Fruit fly (Drosophila melanogaster): ENCODE measurements around the gene CG6324.

The CG6324 gene

dm6 chrX:15499996-15500904 lies 24.4 kb downstream of the CG6324 start:
- TF ChIP-seq vri (GFP tag; optimal IDR thresholded peaks at IDR 0.05) (peak; percentile 77), Eip78C (GFP tag) (no peak), Sox14 (GFP tag; optimal IDR thresholded peaks at IDR 0.05) (no peak), Blimp-1 (GFP tag; optimal IDR thresholded peaks at IDR 0.05) (no peak), Eip93F (GFP tag; optimal IDR thresholded peaks at IDR 0.05) (peak; percentile 41), CG11294 (GFP tag; IDR thresholded peaks at IDR 0.05) (no peak), CG1621 (tag; optimal IDR thresholded peaks at IDR 0.05) (no peak), svp (GFP tag) (peak; percentile 90), CG34406 (GFP tag; optimal IDR thresholded peaks at IDR 0.05) (no peak), Hr39 (GFP tag; optimal IDR thresholded peaks at IDR 0.05) (no peak)

- TF ChIP-seq vri (GFP tag; optimal IDR thresholded peaks at IDR 0.05): peak; percentile 49
- TF ChIP-seq CG11294 (GFP tag; IDR thresholded peaks at IDR 0.05): no peak
- TF ChIP-seq Hr4 (GFP tag; optimal IDR thresholded peaks at IDR 0.05): no peak
- no peak for TF ChIP-seq CG6276 (GFP tag; optimal IDR thresholded peaks at IDR 0.05)
- TF ChIP-seq fkh (GFP tag; optimal IDR thresholded peaks at IDR 0.05): peak; percentile 49
- peak; percentile 76 for TF ChIP-seq svp (GFP tag)
- TF ChIP-seq CG10631 (GFP tag; optimal IDR thresholded peaks at IDR 0.05): no peak
- TF ChIP-seq spab (GFP tag; optimal IDR thresholded peaks at IDR 0.05): no peak
- TF ChIP-seq salr (GFP tag; optimal IDR thresholded peaks at IDR 0.05): no peak
- TF ChIP-seq esn (GFP tag; optimal IDR thresholded peaks at IDR 0.05): no peak
- no peak for TF ChIP-seq cyc (GFP tag; optimal IDR thresholded peaks at IDR 0.05)
- TF ChIP-seq Sox14 (GFP tag; optimal IDR thresholded peaks at IDR 0.05): no peak
- TF ChIP-seq eg (GFP tag; IDR thresholded peaks at IDR 0.05): no peak
- no peak for TF ChIP-seq Ets96B (tag; optimal IDR thresholded peaks at IDR 0.05)
- no peak for TF ChIP-seq topi (GFP tag; optimal IDR thresholded peaks at IDR 0.05)
- TF ChIP-seq net (GFP tag; optimal IDR thresholded peaks at IDR 0.05): no peak
- TF ChIP-seq CG3919 (GFP tag; optimal IDR thresholded peaks at IDR 0.05): no peak
- TF ChIP-seq CG34406 (GFP tag; optimal IDR thresholded peaks at IDR 0.05): no peak
- TF ChIP-seq Sox102F (GFP tag; optimal IDR thresholded peaks at IDR 0.05): no peak
- no peak for TF ChIP-seq CG8119 (GFP tag; IDR thresholded peaks at IDR 0.05)
Observed at dm6 chrX:15501706-15502267, 25.9 kb downstream of the CG6324 start.

dm6 chrX:15502864-15503263 lies 27.0 kb downstream of the CG6324 start:
- no peak for TF ChIP-seq CG8632 (GFP tag; optimal IDR thresholded peaks at IDR 0.05)
- peak; percentile 63 for TF ChIP-seq svp (GFP tag)

dm6 chrX:15511399-15511798 lies 35.5 kb downstream of the CG6324 start:
- TF ChIP-seq Hr38 (GFP tag; optimal IDR thresholded peaks at IDR 0.05): no peak
- TF ChIP-seq Sox14 (GFP tag; optimal IDR thresholded peaks at IDR 0.05): peak; percentile 11
- TF ChIP-seq Smox (GFP tag; optimal IDR thresholded peaks at IDR 0.05): peak; percentile 55
- peak; percentile 32 for TF ChIP-seq Sox102F (GFP tag; optimal IDR thresholded peaks at IDR 0.05)
- no peak for TF ChIP-seq CG11762 (GFP tag; optimal IDR thresholded peaks at IDR 0.05; ENCODE audit: insufficient read depth)
- TF ChIP-seq CG6163 (GFP tag; IDR thresholded peaks at IDR 0.05): no peak
- no peak for TF ChIP-seq Lpt (GFP tag; optimal IDR thresholded peaks at IDR 0.05)
- no peak for TF ChIP-seq CG6854 (GFP tag; optimal IDR thresholded peaks at IDR 0.05)
- peak; percentile 43; the same call in 1 of the 3 replicates for TF ChIP-seq CG8119 (GFP tag; IDR thresholded peaks at IDR 0.05)
- peak; percentile 42 for TF ChIP-seq Hr39 (GFP tag; optimal IDR thresholded peaks at IDR 0.05)
- no peak for TF ChIP-seq Blimp-1 (GFP tag; optimal IDR thresholded peaks at IDR 0.05)
- no peak for TF ChIP-seq dsx (GFP tag; optimal IDR thresholded peaks at IDR 0.05; ENCODE audit: poor library complexity, severe bottlenecking)
- TF ChIP-seq dac (GFP tag; optimal IDR thresholded peaks at IDR 0.05): no peak
- peak; percentile 60 for TF ChIP-seq Met (GFP tag; optimal IDR thresholded peaks at IDR 0.05)
- TF ChIP-seq spab (GFP tag; optimal IDR thresholded peaks at IDR 0.05): no peak
- 0 out of 2 replicates have a peak, but pooled peaks have one; percentile 15 for TF ChIP-seq CG15336 (GFP tag; IDR thresholded peaks at IDR 0.05)
- TF ChIP-seq fkh (GFP tag; optimal IDR thresholded peaks at IDR 0.05): no peak
- peak; percentile 48 for TF ChIP-seq pdm3 (GFP tag; optimal IDR thresholded peaks at IDR 0.05)
- TF ChIP-seq Eip78C (GFP tag): peak; percentile 68
- peak; percentile 41 for TF ChIP-seq CG34406 (GFP tag; optimal IDR thresholded peaks at IDR 0.05)
- peak; percentile 20 for TF ChIP-seq vri (GFP tag; optimal IDR thresholded peaks at IDR 0.05)
- no peak for TF ChIP-seq CG16779 (tag; optimal IDR thresholded peaks at IDR 0.05)
- peak; percentile 29 for TF ChIP-seq OdsH (GFP tag; optimal IDR thresholded peaks at IDR 0.05)
- no peak for TF ChIP-seq salr (GFP tag; optimal IDR thresholded peaks at IDR 0.05)
- TF ChIP-seq CG3032 (tag; optimal IDR thresholded peaks at IDR 0.05): no peak
- TF ChIP-seq CG1621 (tag; optimal IDR thresholded peaks at IDR 0.05): no peak
- TF ChIP-seq net (GFP tag; optimal IDR thresholded peaks at IDR 0.05): no peak
- no peak for TF ChIP-seq CG10669 (GFP tag; optimal IDR thresholded peaks at IDR 0.05)
- no peak for TF ChIP-seq CG11902 (GFP tag; optimal IDR thresholded peaks at IDR 0.05)

All from whole organism, prepupa.